Fruit fly (Drosophila melanogaster) whole organism, adult: ENCODE measurements around the gene tty.

Experiments
- CG11617 ChIP-seq: fragments of 200-800 bp; sonication (Bioruptor generic); optimal IDR thresholded peaks from 2 replicates; lab custom pipeline; 2017; ENCODE audit warnings: mild to moderate bottlenecking, missing biosample characterization, missing genetic modification reagents, missing genetic modification characterization
- CG12768 ChIP-seq: fragments of 200-800 bp; sonication (Bioruptor generic); optimal IDR thresholded peaks from 2 replicates; lab custom pipeline; 2017; ENCODE audit warnings: missing biosample characterization, missing genetic modification characterization, mild to moderate bottlenecking, moderate library complexity, missing genetic modification reagents
- CG14711 ChIP-seq: fragments of 200-800 bp; sonication (Bioruptor generic); optimal IDR thresholded peaks from 2 replicates; lab custom pipeline; 2018; ENCODE audit warnings: missing biosample characterization, mild to moderate bottlenecking, missing genetic modification characterization, moderate library complexity
- CG1620 ChIP-seq: fragments of 200-800 bp; sonication (Bioruptor generic); optimal IDR thresholded peaks from 2 replicates; lab custom pipeline; 2016; ENCODE audit warnings: missing biosample characterization, missing genetic modification characterization
- CG33017 ChIP-seq: fragments of 200-800 bp; sonication (Bioruptor generic); optimal IDR thresholded peaks from 2 replicates; lab custom pipeline; 2018; ENCODE audit warnings: missing biosample characterization, mild to moderate bottlenecking, missing genetic modification characterization, moderate library complexity
- CG5204 ChIP-seq: fragments of 200-800 bp; sonication (Bioruptor generic); optimal IDR thresholded peaks from 2 replicates; lab custom pipeline; 2016; ENCODE audit warnings: missing biosample characterization, missing genetic modification characterization
- CG7045 ChIP-seq: fragments of 200-800 bp; sonication (Bioruptor generic); optimal IDR thresholded peaks from 2 replicates; lab custom pipeline; 2017; ENCODE audit warnings: missing biosample characterization, mild to moderate bottlenecking, missing genetic modification characterization
- CG7101 ChIP-seq: fragments of 200-800 bp; sonication (Bioruptor generic); optimal IDR thresholded peaks from 2 replicates; lab custom pipeline; 2018; ENCODE audit warnings: missing biosample characterization, mild to moderate bottlenecking, missing genetic modification characterization, moderate library complexity
- Clk ChIP-seq: fragments of 200-800 bp; sonication (Bioruptor generic); optimal IDR thresholded peaks from 2 replicates; lab custom pipeline; 2017; ENCODE audit warnings: missing biosample characterization, missing genetic modification characterization
- Crg-1 ChIP-seq: fragments of 200-800 bp; sonication (Bioruptor generic); optimal IDR thresholded peaks from 2 replicates; lab custom pipeline; 2016; ENCODE audit warnings: missing biosample characterization, missing genetic modification characterization
- Hr96 ChIP-seq: fragments of 200-800 bp; sonication (Bioruptor generic); optimal IDR thresholded peaks from 2 replicates; lab custom pipeline; 2016; ENCODE audit warnings: missing biosample characterization, missing genetic modification characterization
- Mnt ChIP-seq: fragments of 200-800 bp; sonication (Bioruptor generic); optimal IDR thresholded peaks from 2 replicates; lab custom pipeline; 2016; ENCODE audit warnings: missing biosample characterization, mild to moderate bottlenecking, missing genetic modification characterization
- bab1 ChIP-seq: fragments of 200-800 bp; sonication (Bioruptor generic); optimal IDR thresholded peaks from 3 replicates; lab custom pipeline; 2019; ENCODE audit warnings: missing biosample characterization, mild to moderate bottlenecking, missing genetic modification characterization, moderate library complexity
- cic ChIP-seq: fragments of 200-800 bp; sonication (Bioruptor generic); optimal IDR thresholded peaks from 2 replicates; lab custom pipeline; 2017; ENCODE audit warnings: missing biosample characterization, mild to moderate bottlenecking, missing genetic modification characterization, moderate library complexity
- cnc ChIP-seq, 2 experiments: fragments of >200 bp; optimal IDR thresholded peaks; 2 replicates each; lab custom pipeline; 2017
- kay ChIP-seq: fragments of 200-800 bp; sonication (Bioruptor generic); peaks from one replicate; lab custom pipeline; 2016; ENCODE audit warnings: missing biosample characterization, missing genetic modification characterization, borderline replicate concordance
- ovo ChIP-seq: fragments of 200-800 bp; sonication (Bioruptor generic); optimal IDR thresholded peaks from 2 replicates; lab custom pipeline; 2016; ENCODE audit warnings: missing biosample characterization, missing genetic modification characterization
- pad ChIP-seq: fragments of 200-800 bp; sonication (Bioruptor generic); optimal IDR thresholded peaks from 3 replicates; lab custom pipeline; 2017; ENCODE audit warnings: missing biosample characterization, missing genetic modification characterization, mild to moderate bottlenecking, moderate library complexity, missing genetic modification reagents
- tj ChIP-seq: fragments of 200-800 bp; sonication (Bioruptor generic); optimal IDR thresholded peaks from 3 replicates; lab custom pipeline; 2017; ENCODE audit warnings: missing biosample characterization, mild to moderate bottlenecking, missing genetic modification characterization, moderate library complexity
- toe ChIP-seq: fragments of 200-800 bp; sonication (Bioruptor generic); optimal IDR thresholded peaks from 2 replicates; lab custom pipeline; 2016; ENCODE audit warnings: missing biosample characterization, missing genetic modification characterization

The tty gene

dm6 chrX:21373659-21374426, 34.4 kb upstream of the tty start, which contains the start of gene slgA:
Gene slgA, plus strand, starts transcription at chrX:21374002.
- TF ChIP-seq Crg-1 (GFP tag; lab: Kevin White, UChicago), result peak; percentile 72
- no peak for TF ChIP-seq CG11617 (GFP tag; lab: Kevin White, UChicago)
- peak; percentile 55 for TF ChIP-seq ovo (GFP tag; lab: Kevin White, UChicago)
- no peak for TF ChIP-seq tj
- TF ChIP-seq Mnt (GFP tag; lab: Kevin White, UChicago), result peak; percentile 83
- peak; percentile 51 for TF ChIP-seq kay (GFP tag; lab: Kevin White, UChicago)
- TF ChIP-seq toe (GFP tag; lab: Kevin White, UChicago), result peak; percentile 17
- no peak for TF ChIP-seq cnc (optimal IDR thresholded peaks at IDR 0.05; lab: Kevin White, UChicago)
- no peak for TF ChIP-seq CG7045 (GFP tag; lab: Kevin White, UChicago)
- peak; percentile 36 for TF ChIP-seq CG12768 (GFP tag; lab: Kevin White, UChicago)
- no peak for TF ChIP-seq bab1
- peak; percentile 84 for TF ChIP-seq pad (GFP tag; lab: Kevin White, UChicago)
- peak; percentile 40 for TF ChIP-seq Clk (GFP tag; lab: Kevin White, UChicago)
- TF ChIP-seq CG1620, result peak; percentile 83
- peak; percentile 52 for TF ChIP-seq CG14711
- peak; percentile 73 for TF ChIP-seq CG7101 (tag; lab: Kevin White, UChicago)
- TF ChIP-seq Hr96 (GFP tag; lab: Kevin White, UChicago), result peak; percentile 77
- TF ChIP-seq cic (GFP tag; lab: Kevin White, UChicago), result peak; percentile 44
- peak; percentile 8 for TF ChIP-seq CG5204 (GFP tag; lab: Kevin White, UChicago)
- TF ChIP-seq CG33017 (tag; lab: Kevin White, UChicago), result no peak

- TF ChIP-seq ovo (GFP tag; lab: Kevin White, UChicago) (peak; percentile 6), CG5204 (GFP tag; lab: Kevin White, UChicago) (peak; percentile 5), kay (GFP tag; lab: Kevin White, UChicago) (no peak), Mnt (GFP tag; lab: Kevin White, UChicago) (peak; percentile 21), Crg-1 (GFP tag; lab: Kevin White, UChicago) (no peak), CG7045 (GFP tag; lab: Kevin White, UChicago) (no peak), CG7101 (tag; lab: Kevin White, UChicago) (peak; percentile 14), Clk (GFP tag; lab: Kevin White, UChicago) (no peak), Hr96 (GFP tag; lab: Kevin White, UChicago) (no peak), cic (GFP tag; lab: Kevin White, UChicago) (no peak), CG12768 (GFP tag; lab: Kevin White, UChicago) (peak; percentile 24), CG11617 (GFP tag; lab: Kevin White, UChicago) (no peak), toe (GFP tag; lab: Kevin White, UChicago) (no peak), bab1 (no peak), tj (peak; percentile 30), CG14711 (no peak), pad (GFP tag; lab: Kevin White, UChicago) (no peak), cnc (optimal IDR thresholded peaks at IDR 0.05; lab: Kevin White, UChicago) (no peak), CG1620 (peak; percentile 27), CG33017 (tag; lab: Kevin White, UChicago) (no peak)
Measured at dm6 chrX:21369149-21369988, 29.9 kb upstream of the tty start.

dm6 chrX:21368410-21368918, 29.0 kb upstream of the tty start:
- TF ChIP-seq CG11617 (GFP tag; lab: Kevin White, UChicago) (no peak), CG14711 (peak; percentile 78), pad (GFP tag; lab: Kevin White, UChicago) (peak; percentile 3), CG33017 (tag; lab: Kevin White, UChicago) (no peak), Clk (GFP tag; lab: Kevin White, UChicago) (no peak), Mnt (GFP tag; lab: Kevin White, UChicago) (peak; percentile 73), CG7101 (tag; lab: Kevin White, UChicago) (peak; percentile 20), tj (peak; percentile 93), cic (GFP tag; lab: Kevin White, UChicago) (peak; percentile 69), ovo (GFP tag; lab: Kevin White, UChicago) (peak; percentile 94), kay (GFP tag; lab: Kevin White, UChicago) (no peak), CG1620 (peak; percentile 21), cnc (optimal IDR thresholded peaks at IDR 0.05; lab: Kevin White, UChicago) (no peak)

dm6 chrX:21367363-21368072, 28.0 kb upstream of the tty start:
- TF ChIP-seq toe (GFP tag; lab: Kevin White, UChicago), result peak; percentile 98
- TF ChIP-seq tj, result peak; percentile 96
- peak; percentile 99 for TF ChIP-seq Crg-1 (GFP tag; lab: Kevin White, UChicago)
- TF ChIP-seq CG5204 (GFP tag; lab: Kevin White, UChicago), result peak; percentile 98
- TF ChIP-seq CG33017 (tag; lab: Kevin White, UChicago), result peak; percentile 97
- peak; percentile 96 for TF ChIP-seq pad (GFP tag; lab: Kevin White, UChicago)
- peak; percentile 99 for TF ChIP-seq CG12768 (GFP tag; lab: Kevin White, UChicago)
- TF ChIP-seq cic (GFP tag; lab: Kevin White, UChicago), result peak; percentile 93
- TF ChIP-seq ovo (GFP tag; lab: Kevin White, UChicago), result peak; percentile 99
- peak; percentile 99 for TF ChIP-seq CG7101 (tag; lab: Kevin White, UChicago)
- peak; percentile 100 for TF ChIP-seq CG11617 (GFP tag; lab: Kevin White, UChicago)
- peak; percentile 40 to 67 for TF ChIP-seq cnc (optimal IDR thresholded peaks at IDR 0.05; lab: Kevin White, UChicago)
- TF ChIP-seq Clk (GFP tag; lab: Kevin White, UChicago), result peak; percentile 98
- TF ChIP-seq Mnt (GFP tag; lab: Kevin White, UChicago), result peak; percentile 98
- peak; percentile 99 for TF ChIP-seq bab1
- peak; percentile 100 for TF ChIP-seq Hr96 (GFP tag; lab: Kevin White, UChicago)
- TF ChIP-seq CG7045 (GFP tag; lab: Kevin White, UChicago), result peak; percentile 98
- TF ChIP-seq kay (GFP tag; lab: Kevin White, UChicago), result peak; percentile 98
- peak; percentile 96 for TF ChIP-seq CG14711
- peak; percentile 99 for TF ChIP-seq CG1620
